Worm (Caenorhabditis elegans) whole organism, early embryonic: ENCODE data around the gene F54D12.10.

Source experiments
- aly-1 ChIP-seq: sonication (generic microtip); optimal IDR thresholded peaks from 2 replicates; lab custom pipeline; 2016; ENCODE audit warnings: missing genetic modification characterization, missing compliant biosample characterization
- ama-1 ChIP-seq: fragments of 150-350 bp; optimal IDR thresholded peaks from 2 replicates; lab custom pipeline; 2014
- ceh-13 ChIP-seq: fragments of 200-800 bp; sonication (Bioruptor generic); optimal IDR thresholded peaks from 2 replicates; lab custom pipeline; 2018; ENCODE audit warnings: mild to moderate bottlenecking, missing genetic modification characterization, missing compliant biosample characterization
- flt-1 ChIP-seq: fragments of 200-800 bp; sonication (Bioruptor generic); IDR thresholded peaks from 2 replicates; pipeline ENCODE4 v1.3.6; 2022; ENCODE audit warnings: missing genetic modification characterization, missing compliant biosample characterization
- hmbx-1 ChIP-seq: sonication (generic microtip); optimal IDR thresholded peaks from 2 replicates; lab custom pipeline; 2016; ENCODE audit warnings: mild to moderate bottlenecking, missing genetic modification characterization, missing compliant biosample characterization
- sea-1 ChIP-seq: fragments of 200-800 bp; sonication (Bioruptor generic); conservative IDR thresholded peaks from 2 replicates; pipeline ENCODE4 v1.3.6; 2022; ENCODE audit warnings: missing genetic modification characterization, missing compliant biosample characterization

DNA sequence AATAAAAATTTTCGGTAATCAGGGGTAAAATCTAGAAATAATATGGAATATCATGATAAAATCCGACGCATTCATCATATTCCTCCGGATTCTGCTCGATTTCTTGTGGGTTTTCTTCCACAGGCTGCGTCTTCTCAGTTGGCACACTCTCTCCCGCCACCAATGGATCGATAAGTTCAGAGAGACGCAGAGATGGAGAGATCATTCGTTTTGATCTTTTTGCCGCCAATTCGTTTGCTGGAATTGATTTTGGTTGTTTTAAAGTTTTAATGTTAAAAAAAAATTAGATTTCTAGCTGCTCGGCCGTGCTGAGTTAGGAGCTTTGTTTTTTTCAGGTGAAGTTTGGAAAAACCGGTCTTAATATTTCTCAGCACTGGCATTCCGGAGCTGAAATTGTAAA is 20.9 kb downstream of the F54D12.10 start:
- TF ChIP-seq sea-1 (GFP tag; lab: Robert Waterston, UW): no peak
- TF ChIP-seq aly-1: no peak
- no peak for TF ChIP-seq ama-1 (lab: Kevin White, UChicago)
- TF ChIP-seq flt-1 (GFP tag; lab: Robert Waterston, UW): no peak
- TF ChIP-seq ceh-13 (GFP tag; lab: Kevin White, UChicago): no peak
- TF ChIP-seq hmbx-1: no peak
